Worm (Caenorhabditis elegans) whole organism, late embryonic: Measurements from ENCODE around the gene T22D1.5.

Source experiments
- C08G9.2 ChIP-seq: sonication (generic microtip); optimal IDR thresholded peaks from 2 replicates; lab custom pipeline; 2016; ENCODE audit warnings: mild to moderate bottlenecking, missing genetic modification characterization, moderate library complexity, missing compliant biosample characterization
- K02D7.2 ChIP-seq: sonication (generic microtip); optimal IDR thresholded peaks from 2 replicates; lab custom pipeline; 2017; ENCODE audit warnings: mild to moderate bottlenecking, missing genetic modification characterization, missing compliant biosample characterization
- Y22D7AL.16 ChIP-seq: sonication (generic microtip); optimal IDR thresholded peaks from 2 replicates; lab custom pipeline; 2016; ENCODE audit warnings: missing genetic modification characterization, missing compliant biosample characterization
- ama-1 ChIP-seq: fragments of 150-350 bp; optimal IDR thresholded peaks from 2 replicates; lab custom pipeline; 2014
- ceh-18 ChIP-seq: sonication (generic microtip); optimal IDR thresholded peaks from 2 replicates; lab custom pipeline; 2016; ENCODE audit warnings: missing genetic modification characterization, missing compliant biosample characterization
- ceh-22 ChIP-seq: sonication (generic microtip); optimal IDR thresholded peaks from 2 replicates; lab custom pipeline; 2017; ENCODE audit warnings: missing biosample characterization, missing genetic modification characterization
- ceh-31 ChIP-seq: sonication (generic microtip); optimal IDR thresholded peaks from 2 replicates; lab custom pipeline; 2016; ENCODE audit warnings: missing genetic modification characterization, missing compliant biosample characterization
- ceh-34 ChIP-seq: sonication (generic microtip); optimal IDR thresholded peaks from 2 replicates; lab custom pipeline; 2016; ENCODE audit warnings: mild to moderate bottlenecking, missing genetic modification characterization, missing compliant biosample characterization
- ceh-6 ChIP-seq: fragments of 200-800 bp; sonication (Bioruptor generic); optimal IDR thresholded peaks from 2 replicates; lab custom pipeline; 2018; ENCODE audit warnings: mild to moderate bottlenecking, missing genetic modification characterization, missing compliant biosample characterization
- che-1 ChIP-seq: sonication (generic microtip); optimal IDR thresholded peaks from 2 replicates; lab custom pipeline; 2016; ENCODE audit warnings: mild to moderate bottlenecking, missing genetic modification characterization, missing compliant biosample characterization
- elt-2 ChIP-seq: sonication (generic microtip); optimal IDR thresholded peaks from 2 replicates; lab custom pipeline; 2016; ENCODE audit warnings: missing genetic modification reagents, missing genetic modification characterization, missing compliant biosample characterization
- eyg-1 ChIP-seq: sonication (generic microtip); optimal IDR thresholded peaks from 2 replicates; lab custom pipeline; 2016; ENCODE audit warnings: missing genotype, missing genetic modification characterization, missing compliant biosample characterization
- fkh-10 ChIP-seq: fragments of 150-350 bp; optimal IDR thresholded peaks from 2 replicates; lab custom pipeline; 2014; ENCODE audit warnings: missing biosample characterization, missing genetic modification reagents, missing genetic modification characterization
- hlh-13 ChIP-seq: fragments of 200-800 bp; sonication (Bioruptor generic); optimal IDR thresholded peaks from 2 replicates; lab custom pipeline; 2018; ENCODE audit warnings: mild to moderate bottlenecking, missing genetic modification characterization, missing compliant biosample characterization
- hlh-15 ChIP-seq: sonication (generic microtip); optimal IDR thresholded peaks from 2 replicates; lab custom pipeline; 2016; ENCODE audit warnings: missing genetic modification characterization, missing compliant biosample characterization
- hlh-30 ChIP-seq: sonication (generic microtip); optimal IDR thresholded peaks from 2 replicates; lab custom pipeline; 2017; ENCODE audit warnings: antibody characterized with exemption, missing genetic modification characterization, missing compliant biosample characterization; ENCODE audit not compliant: insufficient read depth
- hlh-8 ChIP-seq: sonication (generic microtip); optimal IDR thresholded peaks from 2 replicates; lab custom pipeline; 2016; ENCODE audit warnings: missing genotype, missing genetic modification characterization, missing compliant biosample characterization
- lim-6 ChIP-seq: sonication (generic microtip); optimal IDR thresholded peaks from 2 replicates; lab custom pipeline; 2016; ENCODE audit warnings: missing genetic modification characterization, missing compliant biosample characterization
- mec-3 ChIP-seq: sonication (generic microtip); optimal IDR thresholded peaks from 2 replicates; lab custom pipeline; 2016; ENCODE audit warnings: borderline replicate concordance, missing genetic modification characterization, missing compliant biosample characterization
- nfya-1 ChIP-seq: sonication (generic microtip); optimal IDR thresholded peaks from 2 replicates; lab custom pipeline; 2017; ENCODE audit warnings: missing genetic modification characterization, mild to moderate bottlenecking, missing compliant biosample characterization, antibody characterized with exemption, moderate library complexity
- nhr-232 ChIP-seq: sonication (generic microtip); optimal IDR thresholded peaks from 2 replicates; lab custom pipeline; 2016; ENCODE audit warnings: missing genetic modification characterization, missing compliant biosample characterization
- npax-4 ChIP-seq: sonication (generic microtip); optimal IDR thresholded peaks from 2 replicates; lab custom pipeline; 2016; ENCODE audit warnings: missing genetic modification characterization, missing compliant biosample characterization
- pha-4 ChIP-seq: fragments of 150-350 bp; optimal IDR thresholded peaks from 2 replicates; lab custom pipeline; 2018; ENCODE audit warnings: missing biosample characterization, missing genetic modification reagents, missing genetic modification characterization
- rnt-1 ChIP-seq: sonication (generic microtip); optimal IDR thresholded peaks from 2 replicates; lab custom pipeline; 2016; ENCODE audit warnings: missing genetic modification characterization, missing compliant biosample characterization
- sdc-2 ChIP-seq: sonication (generic microtip); optimal IDR thresholded peaks from 2 replicates; lab custom pipeline; 2016; ENCODE audit warnings: missing genotype, missing genetic modification characterization, missing compliant biosample characterization
- sox-4 ChIP-seq: sonication (generic microtip); optimal IDR thresholded peaks from 2 replicates; lab custom pipeline; 2017; ENCODE audit warnings: mild to moderate bottlenecking, missing genetic modification characterization, inconsistent platforms, missing compliant biosample characterization
- tbx-2 ChIP-seq: sonication (generic microtip); optimal IDR thresholded peaks from 2 replicates; lab custom pipeline; 2016; ENCODE audit warnings: missing genetic modification characterization, missing compliant biosample characterization
- ttx-3 ChIP-seq: sonication (generic microtip); optimal IDR thresholded peaks from 2 replicates; lab custom pipeline; 2016; ENCODE audit warnings: missing genetic modification reagents, missing genetic modification characterization, missing compliant biosample characterization
- unc-42 ChIP-seq: sonication (generic microtip); optimal IDR thresholded peaks from 2 replicates; lab custom pipeline; 2016; ENCODE audit warnings: missing genotype, missing genetic modification characterization, missing compliant biosample characterization
- ztf-16 ChIP-seq: sonication (generic microtip); optimal IDR thresholded peaks from 2 replicates; lab custom pipeline; 2017; ENCODE audit warnings: missing genetic modification characterization, missing compliant biosample characterization

Gene T22D1.5

ce11 chrIV:6905947-6906489 is 2.3 kb downstream of the T22D1.5 start, which contains the start of the genes T22D1.17 and T22D1.8:
Gene T22D1.17 (plus strand): TSS chrIV:6905997.
Gene T22D1.8 (minus strand): TSS chrIV:6906348.
- TF ChIP-seq ama-1 (no peak), sox-4 (tag; lab: Kevin White, UChicago) (no peak), tbx-2 (tag; lab: Kevin White, UChicago) (no peak), pha-4 (tag; lab: Kevin White, UChicago) (no peak), che-1 (tag; lab: Kevin White, UChicago) (no peak), nfya-1 (tag; lab: Kevin White, UChicago) (no peak), elt-2 (tag; lab: Kevin White, UChicago) (no peak), sdc-2 (tag; lab: Kevin White, UChicago) (no peak)

ce11 chrIV:6907487-6907886 is 3.7 kb downstream of the T22D1.5 start:
- TF ChIP-seq C08G9.2 (peak; percentile 28), mec-3 (tag; lab: Kevin White, UChicago) (peak; percentile 24), ceh-6 (GFP tag; lab: Kevin White, UChicago) (no peak), unc-42 (tag; lab: Kevin White, UChicago) (no peak), pha-4 (tag; lab: Kevin White, UChicago) (no peak), Y22D7AL.16 (tag; lab: Kevin White, UChicago) (no peak), lim-6 (tag; lab: Kevin White, UChicago) (no peak), fkh-10 (GFP tag; lab: Kevin White, UChicago) (no peak)

DNA sequence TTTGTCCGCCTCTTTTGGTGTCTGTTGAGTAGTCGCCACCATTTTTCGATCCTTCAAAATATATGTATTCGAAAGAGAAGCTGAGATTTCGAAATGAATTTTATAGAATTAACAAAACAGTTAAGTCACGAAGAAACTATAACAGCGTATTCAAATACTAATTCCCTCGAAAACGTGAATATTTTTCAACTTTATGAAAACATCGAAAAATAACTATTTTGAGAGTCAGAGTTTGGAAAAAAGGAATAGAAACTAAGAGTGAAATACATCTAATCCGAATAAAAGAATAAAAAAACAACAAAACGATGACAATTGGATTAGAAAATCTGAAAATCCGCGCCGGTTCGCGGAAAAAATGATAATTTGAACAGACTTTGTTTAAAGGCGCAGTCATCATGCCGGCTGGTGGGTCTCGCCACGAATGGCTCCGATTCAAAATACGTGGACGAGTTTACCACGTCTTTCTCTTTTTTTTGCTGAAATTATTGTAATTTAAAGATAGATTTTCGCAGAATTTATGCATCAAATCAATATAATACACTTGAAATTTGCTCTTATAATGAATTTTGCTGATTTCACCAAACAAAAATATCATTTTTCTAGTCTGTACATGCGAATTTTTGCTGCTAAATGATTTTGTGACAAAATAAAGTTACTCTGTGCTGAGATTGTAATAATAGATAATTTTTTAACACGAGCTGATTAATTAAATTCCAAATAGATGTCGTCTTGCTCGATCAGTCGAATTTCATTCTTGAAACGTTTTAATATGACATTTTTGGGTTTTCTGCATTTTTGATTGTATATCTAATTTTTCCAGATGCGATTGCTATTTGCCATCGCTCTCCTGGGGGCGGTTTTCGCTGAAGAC is 6.3 kb downstream of the T22D1.5 start, which contains the start of the genes rpn-1 and ribo-1:
Gene rpn-1 (minus strand): TSS at position 51 of the 871 bp plus-strand sequence.
Gene ribo-1 (plus strand): TSS at position 821 of the 871 bp plus-strand sequence.
- TF ChIP-seq sox-4 (tag; lab: Kevin White, UChicago): no peak
- TF ChIP-seq ceh-22 (tag; lab: Kevin White, UChicago): no peak
- no peak for TF ChIP-seq mec-3 (tag; lab: Kevin White, UChicago)
- TF ChIP-seq ceh-31: no peak

- TF ChIP-seq ama-1 (peak; percentile 28), sox-4 (tag; lab: Kevin White, UChicago) (no peak)
Measured at ce11 chrIV:6912851-6913588, 9.3 kb downstream of the T22D1.5 start, which contains the start of gene T22D1.3. Gene T22D1.3 (plus strand): TSS chrIV:6913538.

- TF ChIP-seq lim-6 (tag; lab: Kevin White, UChicago): no peak
- TF ChIP-seq hlh-13 (GFP tag; lab: Kevin White, UChicago): no peak
- no peak for TF ChIP-seq fkh-10 (GFP tag; lab: Kevin White, UChicago)
- no peak for TF ChIP-seq ztf-16 (tag; lab: Kevin White, UChicago)
- TF ChIP-seq sdc-2 (tag; lab: Kevin White, UChicago): no peak
- TF ChIP-seq unc-42 (tag; lab: Kevin White, UChicago): no peak
- no peak for TF ChIP-seq nfya-1 (tag; lab: Kevin White, UChicago)
- TF ChIP-seq rnt-1 (tag; lab: Kevin White, UChicago): no peak
- no peak for TF ChIP-seq elt-2 (tag; lab: Kevin White, UChicago)
- no peak for TF ChIP-seq K02D7.2 (tag; lab: Kevin White, UChicago)
Measured at ce11 chrIV:6916831-6917230, 13.1 kb downstream of the T22D1.5 start.

DNA sequence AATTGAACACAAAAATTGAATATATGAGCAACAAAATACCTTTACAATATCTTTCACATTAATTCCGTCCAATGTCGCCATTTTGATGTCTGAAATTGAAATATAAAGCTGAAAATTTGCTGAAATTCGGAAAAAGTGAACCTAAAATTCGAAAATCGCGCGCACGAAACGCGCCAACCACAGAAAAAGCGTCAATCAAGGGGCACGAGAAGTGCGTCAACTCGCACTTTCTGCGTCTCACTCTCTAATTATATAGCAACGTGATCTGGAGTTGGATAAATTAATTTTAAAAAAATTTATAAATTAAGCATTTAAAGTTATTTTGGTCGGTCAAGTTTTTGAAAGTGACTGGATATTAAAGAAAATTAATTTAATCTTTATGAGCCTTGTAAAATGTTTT is 15.6 kb downstream of the T22D1.5 start, which contains the start of gene ruvb-2:
Gene ruvb-2 (minus strand): TSS at position 89 of the 400 bp plus-strand sequence.
- TF ChIP-seq eyg-1 (tag; lab: Kevin White, UChicago) (no peak), hlh-15 (tag; lab: Kevin White, UChicago) (no peak), unc-42 (tag; lab: Kevin White, UChicago) (peak; percentile 77), ceh-18 (peak; percentile 12), npax-4 (tag; lab: Kevin White, UChicago) (no peak), ceh-31 (peak; percentile 48), hlh-8 (tag; lab: Kevin White, UChicago) (no peak), ceh-34 (tag; lab: Kevin White, UChicago) (peak; percentile 38), nfya-1 (tag; lab: Kevin White, UChicago) (peak; percentile 62), nhr-232 (tag; lab: Kevin White, UChicago) (no peak), hlh-30 (peak; percentile 48), ttx-3 (tag; lab: Kevin White, UChicago) (peak; percentile 2)
